Fruit fly (Drosophila melanogaster): ENCODE results near the gene Adi1.
A peak's percentile ranks its signal among the peaks of the same experiment; 100 is the strongest.

Gene Adi1

DNA sequence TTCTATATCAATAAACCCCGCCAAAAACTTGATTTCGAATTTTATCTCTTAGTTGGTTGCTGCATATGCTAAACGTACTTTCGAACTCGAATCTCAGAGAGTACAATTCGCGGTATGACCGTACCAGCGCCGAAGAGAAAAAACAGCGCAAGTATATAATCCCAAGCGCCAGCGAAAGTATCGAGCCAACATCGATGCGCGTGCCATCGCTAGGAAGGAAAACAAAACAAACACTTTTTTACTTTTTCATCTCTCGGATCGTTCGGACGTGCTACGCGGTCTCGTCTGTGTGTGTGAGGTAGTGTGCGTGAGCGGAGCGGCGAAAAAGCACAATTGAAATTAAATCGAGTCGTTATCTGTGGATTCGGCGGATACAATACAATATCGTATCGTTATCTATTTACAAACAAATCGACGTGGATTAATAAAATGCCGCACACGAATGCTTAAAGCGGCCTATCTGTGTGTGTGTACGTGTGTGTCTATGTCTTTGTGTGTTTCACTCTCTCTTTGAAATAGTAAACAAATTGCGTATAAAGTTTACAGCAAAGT lies 1.4 kb downstream of the Adi1 start, which contains the start of gene simj (continued):
- TF ChIP-seq yki (optimal IDR thresholded peaks at IDR 0.05) (no peak), twi (tag; optimal IDR thresholded peaks at IDR 0.05) (no peak), CG7745 (tag; optimal IDR thresholded peaks at IDR 0.05) (peak; percentile 0), ash1 (GFP tag; optimal IDR thresholded peaks at IDR 0.05) (peak; percentile 77), CG1647 (GFP tag; optimal IDR thresholded peaks at IDR 0.05) (peak; percentile 13), D19A (tag; optimal IDR thresholded peaks at IDR 0.05) (peak; percentile 48), aop (GFP tag; IDR thresholded peaks at IDR 0.05) (no peak), Lim3 (GFP tag; IDR thresholded peaks at IDR 0.05) (no peak), Ada2b (GFP tag; IDR thresholded peaks at IDR 0.05) (no peak), CG12659 (GFP tag; optimal IDR thresholded peaks at IDR 0.05) (peak; percentile 86), Blimp-1 (GFP tag; optimal IDR thresholded peaks at IDR 0.05) (peak; percentile 26), da (GFP tag; optimal IDR thresholded peaks at IDR 0.05) (no peak), abd-A (tag; optimal IDR thresholded peaks at IDR 0.05) (peak; percentile 73), CG1603 (tag; optimal IDR thresholded peaks at IDR 0.05) (peak; percentile 89), repo (GFP tag; optimal IDR thresholded peaks at IDR 0.05) (peak; percentile 40), gsb-n (tag; optimal IDR thresholded peaks at IDR 0.05) (peak; percentile 30), zfh2 (GFP tag; optimal IDR thresholded peaks at IDR 0.05) (peak; percentile 38), Camta (GFP tag; optimal IDR thresholded peaks at IDR 0.05) (no peak), ttk (GFP tag; IDR thresholded peaks at IDR 0.05) (no peak), CG13296 (GFP tag; optimal IDR thresholded peaks at IDR 0.05) (peak; percentile 54), CG32532 (GFP tag; IDR thresholded peaks at IDR 0.05) (peak; percentile 66), tx (GFP tag; optimal IDR thresholded peaks at IDR 0.05) (peak; percentile 22), h (optimal IDR thresholded peaks at IDR 0.05) (no peak), oc (tag; optimal IDR thresholded peaks at IDR 0.05) (peak; percentile 70), tup (GFP tag; optimal IDR thresholded peaks at IDR 0.05) (no peak), Antp (GFP tag; optimal IDR thresholded peaks at IDR 0.05) (no peak), CG30431 (GFP tag; optimal IDR thresholded peaks at IDR 0.05) (no peak), crp (GFP tag; optimal IDR thresholded peaks at IDR 0.05) (peak in 1 of 2 experiments; percentile 63), Dfd (GFP tag; optimal IDR thresholded peaks at IDR 0.05) (no peak), Xbp1 (GFP tag; optimal IDR thresholded peaks at IDR 0.05) (peak; percentile 49), jumu (GFP tag; optimal IDR thresholded peaks at IDR 0.05) (peak; percentile 46), E2f2 (GFP tag; IDR thresholded peaks at IDR 0.05) (peak; percentile 87), bbx (GFP tag; IDR thresholded peaks at IDR 0.05; ENCODE audit: partially characterized antibody) (peak; percentile 95), CG10543 (GFP tag; optimal IDR thresholded peaks at IDR 0.05) (peak; percentile 86), NK7.1 (GFP tag; optimal IDR thresholded peaks at IDR 0.05) (no peak), CG7987 (GFP tag; optimal IDR thresholded peaks at IDR 0.05) (peak; percentile 70), Awh (GFP tag; IDR thresholded peaks at IDR 0.05) (no peak; the same call in 1 of the 2 replicates), Nf-YC (tag; optimal IDR thresholded peaks at IDR 0.05) (peak; percentile 61), mirr (GFP tag; optimal IDR thresholded peaks at IDR 0.05) (peak; percentile 83), org-1 (GFP tag; optimal IDR thresholded peaks at IDR 0.05) (no peak), CG31441 (GFP tag; IDR thresholded peaks at IDR 0.05) (peak; percentile 46; the same call in 1 of the 2 replicates), CG9817 (tag; optimal IDR thresholded peaks at IDR 0.05) (no peak), CG8924 (tag; optimal IDR thresholded peaks at IDR 0.05) (peak; percentile 81), emc (GFP tag; optimal IDR thresholded peaks at IDR 0.05) (no peak), toy (GFP tag; IDR thresholded peaks at IDR 0.05) (no peak), CG10274 (GFP tag; optimal IDR thresholded peaks at IDR 0.05) (no peak), CG6689 (GFP tag; IDR thresholded peaks at IDR 0.05) (0 out of 2 replicates have a peak, but pooled peaks have one; percentile 6), zf30C (GFP tag; optimal IDR thresholded peaks at IDR 0.05) (peak; percentile 6), nerfin-1 (tag; optimal IDR thresholded peaks at IDR 0.05) (peak; percentile 64), bcd (GFP tag; optimal IDR thresholded peaks at IDR 0.05) (peak; percentile 31), CG1602 (GFP tag; optimal IDR thresholded peaks at IDR 0.05) (no peak)
